Fruit fly (Drosophila melanogaster) whole organism, embryonic: ENCODE measurements around the gene CG15160.

Experiments used
- B-H1 ChIP-seq: fragments of 200-800 bp; sonication (Bioruptor generic); IDR thresholded peaks from 3 replicates; pipeline ENCODE4 v1.3.6; 2022; ENCODE audit warnings: missing biosample characterization, missing genetic modification characterization
- Bgb ChIP-seq: fragments of 200-800 bp; sonication (Bioruptor generic); IDR thresholded peaks from 2 replicates; pipeline ENCODE4 v1.3.6; 2022; ENCODE audit warnings: missing biosample characterization, missing genetic modification characterization; ENCODE audit not compliant: partially characterized antibody
- CG10147 ChIP-seq: fragments of 200-800 bp; sonication (Bioruptor generic); optimal IDR thresholded peaks from 2 replicates; lab custom pipeline; 2019; ENCODE audit warnings: missing biosample characterization, mild to moderate bottlenecking, missing genetic modification characterization, moderate library complexity
- CG10209 ChIP-seq: fragments of 200-800 bp; sonication (Bioruptor generic); optimal IDR thresholded peaks from 3 replicates; lab custom pipeline; 2017; ENCODE audit warnings: missing biosample characterization, mild to moderate bottlenecking, missing genetic modification characterization, missing genetic modification reagents
- CG12219 ChIP-seq: fragments of 200-800 bp; sonication (Bioruptor generic); optimal IDR thresholded peaks from 3 replicates; lab custom pipeline; 2018; ENCODE audit warnings: missing biosample characterization, mild to moderate bottlenecking, missing genetic modification characterization
- CG13123 ChIP-seq: fragments of 200-800 bp; sonication (Bioruptor generic); optimal IDR thresholded peaks from 2 replicates; lab custom pipeline; 2016; ENCODE audit warnings: missing biosample characterization, missing genetic modification characterization
- CG14014 ChIP-seq: fragments of 200-800 bp; sonication (Bioruptor generic); IDR thresholded peaks from 2 replicates; pipeline ENCODE4 v1.3.6; 2022; ENCODE audit warnings: missing biosample characterization, missing genetic modification characterization
- CG1647 ChIP-seq: fragments of 200-800 bp; sonication (Bioruptor generic); optimal IDR thresholded peaks from 3 replicates; lab custom pipeline; 2016; ENCODE audit warnings: missing biosample characterization, missing genetic modification characterization
- CG16863 ChIP-seq: fragments of 200-800 bp; sonication (Bioruptor generic); optimal IDR thresholded peaks from 3 replicates; lab custom pipeline; 2016; ENCODE audit warnings: missing biosample characterization, missing genetic modification characterization
- CG2120 ChIP-seq: fragments of 200-800 bp; sonication (Bioruptor generic); optimal IDR thresholded peaks from 3 replicates; lab custom pipeline; 2016; ENCODE audit warnings: missing biosample characterization, missing genetic modification characterization
- CG2129 ChIP-seq: fragments of 200-800 bp; sonication (Bioruptor generic); IDR thresholded peaks from 2 replicates; pipeline ENCODE4 v1.3.6; 2022; ENCODE audit warnings: missing biosample characterization, missing genetic modification characterization; ENCODE audit not compliant: partially characterized antibody
- CG3281 ChIP-seq: fragments of 200-800 bp; sonication (Bioruptor generic); optimal IDR thresholded peaks from 3 replicates; lab custom pipeline; 2017; ENCODE audit warnings: missing biosample characterization, mild to moderate bottlenecking, missing genetic modification characterization
- CG33213 ChIP-seq: fragments of 200-800 bp; sonication (Bioruptor generic); optimal IDR thresholded peaks from 3 replicates; lab custom pipeline; 2016; ENCODE audit warnings: missing biosample characterization, missing genetic modification characterization
- CG34224 ChIP-seq: fragments of 200-800 bp; sonication (Bioruptor generic); IDR thresholded peaks from 3 replicates; pipeline ENCODE4 v1.3.6; 2022; ENCODE audit warnings: missing biosample characterization, missing genetic modification characterization; ENCODE audit not compliant: partially characterized antibody
- CG4820 ChIP-seq: fragments of 200-800 bp; sonication (Bioruptor generic); optimal IDR thresholded peaks from 3 replicates; lab custom pipeline; 2016; ENCODE audit warnings: missing biosample characterization, missing genetic modification characterization
- CG7745 ChIP-seq: fragments of 200-800 bp; sonication (Bioruptor generic); optimal IDR thresholded peaks from 2 replicates; lab custom pipeline; 2018; ENCODE audit warnings: missing biosample characterization, mild to moderate bottlenecking, missing genetic modification characterization, moderate library complexity
- CG9727 ChIP-seq: fragments of 200-800 bp; sonication (Bioruptor generic); optimal IDR thresholded peaks from 3 replicates; lab custom pipeline; 2017; ENCODE audit warnings: missing biosample characterization, mild to moderate bottlenecking, missing genetic modification characterization
- CHES-1-like ChIP-seq: fragments of 200-800 bp; sonication (Bioruptor generic); optimal IDR thresholded peaks from 2 replicates; lab custom pipeline; 2016; ENCODE audit warnings: missing biosample characterization, missing genetic modification characterization
- D ChIP-seq, 2 experiments: fragments of 200-800 bp in 1 of 2; fragments of >200 bp in 1 of 2; sonication (Bioruptor generic) in 1 of 2; optimal IDR thresholded peaks; 2 replicates in 1 of 2; 3 replicates in 1 of 2; lab custom pipeline; 2017; ENCODE audit warnings: mild to moderate bottlenecking in 1 of 2, missing biosample characterization in 1 of 2, missing genetic modification characterization in 1 of 2, missing genetic modification reagents in 1 of 2
- H2.0 ChIP-seq: fragments of 200-800 bp; sonication (Bioruptor generic); IDR thresholded peaks from 2 replicates; pipeline ENCODE4 v1.3.6; 2022; ENCODE audit warnings: missing biosample characterization, missing genetic modification characterization
- HLHmδ ChIP-seq: fragments of 200-800 bp; sonication (Bioruptor generic); optimal IDR thresholded peaks from 2 replicates; lab custom pipeline; 2018; ENCODE audit warnings: missing biosample characterization, mild to moderate bottlenecking, missing genetic modification characterization, moderate library complexity
- Hmr ChIP-seq: fragments of 200-800 bp; sonication (Bioruptor generic); optimal IDR thresholded peaks from 3 replicates; lab custom pipeline; 2017; ENCODE audit warnings: mild to moderate bottlenecking, missing biosample characterization, missing genetic modification reagents, missing genetic modification characterization
- MBD-R2 ChIP-seq: fragments of 200-800 bp; sonication (Bioruptor generic); IDR thresholded peaks from 2 replicates; pipeline ENCODE4 v1.3.6; 2022; ENCODE audit warnings: missing biosample characterization, missing genetic modification characterization
- Med ChIP-seq: fragments of 200-800 bp; sonication (Bioruptor generic); peaks from one replicate; lab custom pipeline; 2016; ENCODE audit warnings: missing biosample characterization, missing genetic modification characterization, mild to moderate bottlenecking, inconsistent platforms, moderate library complexity
- Neu2 ChIP-seq: fragments of 200-800 bp; sonication (Bioruptor generic); optimal IDR thresholded peaks from 3 replicates; lab custom pipeline; 2016; ENCODE audit warnings: missing biosample characterization, missing genetic modification characterization, borderline replicate concordance
- Nf-YC ChIP-seq: fragments of 200-800 bp; optimal IDR thresholded peaks from 3 replicates; lab custom pipeline; 2019; ENCODE audit warnings: missing biosample characterization, mild to moderate bottlenecking, missing genetic modification characterization, moderate library complexity
- Opbp ChIP-seq: fragments of 200-800 bp; sonication (Bioruptor generic); IDR thresholded peaks from 3 replicates; pipeline ENCODE4 v1.3.6; 2022; ENCODE audit warnings: missing biosample characterization, missing genetic modification characterization; ENCODE audit not compliant: partially characterized antibody
- Poxn ChIP-seq: fragments of 200-800 bp; sonication (Bioruptor generic); IDR thresholded peaks from 2 replicates; pipeline ENCODE4 v1.3.6; 2022; ENCODE audit warnings: missing biosample characterization, missing genetic modification characterization
- TFAM ChIP-seq: fragments of 200-800 bp; sonication (Bioruptor generic); optimal IDR thresholded peaks from 2 replicates; lab custom pipeline; 2017; ENCODE audit warnings: missing biosample characterization, missing genetic modification characterization, inconsistent platforms
- Vsx1 ChIP-seq: fragments of 200-800 bp; sonication (Bioruptor generic); optimal IDR thresholded peaks from 2 replicates; lab custom pipeline; 2017; ENCODE audit warnings: missing biosample characterization, mild to moderate bottlenecking, missing genetic modification characterization, missing genetic modification reagents
- Xrp1 ChIP-seq: fragments of 200-800 bp; sonication (Bioruptor generic); IDR thresholded peaks from 2 replicates; pipeline ENCODE4 v1.3.6; 2022; ENCODE audit warnings: missing biosample characterization, missing genetic modification characterization
- cg ChIP-seq: fragments of 200-800 bp; sonication (Bioruptor generic); optimal IDR thresholded peaks from 3 replicates; lab custom pipeline; 2019; ENCODE audit warnings: missing biosample characterization, mild to moderate bottlenecking, missing genetic modification characterization, moderate library complexity
- chinmo ChIP-seq: fragments of 200-800 bp; sonication (Bioruptor generic); IDR thresholded peaks from 4 replicates; pipeline ENCODE4 v1.3.6; 2022; ENCODE audit warnings: missing biosample characterization, missing genetic modification characterization; ENCODE audit not compliant: partially characterized antibody
- corto ChIP-seq: fragments of 200-800 bp; sonication (Bioruptor generic); optimal IDR thresholded peaks from 2 replicates; lab custom pipeline; 2016; ENCODE audit warnings: missing biosample characterization, mild to moderate bottlenecking, missing genetic modification characterization, moderate library complexity
- cwo ChIP-seq: fragments of 200-800 bp; sonication (Bioruptor generic); optimal IDR thresholded peaks from 3 replicates; lab custom pipeline; 2017; ENCODE audit warnings: missing biosample characterization, missing genetic modification characterization, mild to moderate bottlenecking, moderate library complexity, missing genetic modification reagents
- dmrt11E ChIP-seq: fragments of 200-800 bp; sonication (Bioruptor generic); optimal IDR thresholded peaks from 3 replicates; lab custom pipeline; 2018; ENCODE audit warnings: missing biosample characterization, mild to moderate bottlenecking, missing genetic modification characterization, moderate library complexity
- jumu ChIP-seq: fragments of 200-800 bp; sonication (Bioruptor generic); optimal IDR thresholded peaks from 3 replicates; lab custom pipeline; 2016; ENCODE audit warnings: missing biosample characterization, missing genetic modification characterization
- kni ChIP-seq: fragments of 200-800 bp; sonication (Bioruptor generic); optimal IDR thresholded peaks from 3 replicates; lab custom pipeline; 2017; ENCODE audit warnings: mild to moderate bottlenecking, missing biosample characterization, missing genetic modification reagents, missing genetic modification characterization
- lbe ChIP-seq: fragments of 200-800 bp; sonication (Bioruptor generic); optimal IDR thresholded peaks from 2 replicates; lab custom pipeline; 2016; ENCODE audit warnings: missing biosample characterization, mild to moderate bottlenecking, missing genetic modification characterization
- luna ChIP-seq: fragments of 200-800 bp; sonication (Bioruptor generic); optimal IDR thresholded peaks from 2 replicates; lab custom pipeline; 2016; ENCODE audit warnings: missing biosample characterization, missing genetic modification characterization
- nau ChIP-seq: fragments of 200-800 bp; sonication (Bioruptor generic); optimal IDR thresholded peaks from 3 replicates; lab custom pipeline; 2017; ENCODE audit warnings: missing biosample characterization, mild to moderate bottlenecking, missing genetic modification characterization, missing genetic modification reagents
- psq ChIP-seq: fragments of 200-800 bp; sonication (Bioruptor generic); optimal IDR thresholded peaks from 2 replicates; lab custom pipeline; 2017; ENCODE audit warnings: missing biosample characterization, missing genetic modification characterization
- ranshi ChIP-seq: fragments of 200-800 bp; sonication (Bioruptor generic); IDR thresholded peaks from 2 replicates; pipeline ENCODE4 v1.3.6; 2022; ENCODE audit warnings: missing biosample characterization, missing genetic modification characterization
- sd ChIP-seq: fragments of 200-800 bp; sonication (Bioruptor generic); optimal IDR thresholded peaks from 3 replicates; lab custom pipeline; 2018; ENCODE audit warnings: missing biosample characterization, mild to moderate bottlenecking, missing genetic modification characterization, moderate library complexity
- slbo ChIP-seq: fragments of 200-800 bp; sonication (Bioruptor generic); IDR thresholded peaks from 2 replicates; pipeline ENCODE4 v1.3.6; 2022; ENCODE audit warnings: missing biosample characterization, missing genetic modification characterization
- twi ChIP-seq: fragments of 200-800 bp; optimal IDR thresholded peaks from 2 replicates; lab custom pipeline; 2019; ENCODE audit warnings: missing biosample characterization, mild to moderate bottlenecking, missing genetic modification characterization, moderate library complexity
- usp ChIP-seq: fragments of >200 bp; optimal IDR thresholded peaks from 2 replicates; lab custom pipeline; 2017; ENCODE audit warnings: missing biosample characterization, missing genetic modification characterization
- wor ChIP-seq: fragments of 200-800 bp; sonication (Bioruptor generic); IDR thresholded peaks from 2 replicates; pipeline ENCODE4 v1.3.6; 2022; ENCODE audit warnings: missing biosample characterization, missing genetic modification characterization
- zen2 ChIP-seq: fragments of 200-800 bp; sonication (Bioruptor generic); IDR thresholded peaks from 3 replicates; pipeline ENCODE4 v1.3.6; 2022; ENCODE audit warnings: missing biosample characterization, missing genetic modification characterization; ENCODE audit not compliant: partially characterized antibody
- zfh2 ChIP-seq: fragments of 200-800 bp; sonication (Bioruptor generic); optimal IDR thresholded peaks from 2 replicates; lab custom pipeline; 2016; ENCODE audit warnings: missing biosample characterization, missing genetic modification characterization

CG15160 gene

DNA sequence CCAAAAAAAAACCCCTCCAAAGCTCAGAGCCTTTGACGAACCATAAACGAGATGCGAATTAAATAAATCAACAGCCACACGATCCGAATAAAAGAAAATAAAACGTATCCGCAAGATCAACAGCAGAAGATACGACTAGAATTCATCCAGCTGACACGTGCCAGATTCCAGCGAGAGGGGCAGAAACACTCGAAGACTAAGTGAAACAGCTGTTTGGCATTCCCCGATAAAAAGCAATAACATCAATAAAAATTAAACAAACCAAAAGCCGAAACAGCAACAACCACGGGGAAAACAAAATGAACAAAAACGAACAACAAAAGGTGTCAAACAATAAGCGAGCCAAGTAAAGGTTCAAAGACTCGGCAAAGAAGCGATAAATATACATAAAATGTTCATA lies 31.6 kb upstream of the CG15160 start:
- TF ChIP-seq CG3281 (GFP tag; lab: Kevin White, UChicago) (peak; percentile 1), lbe (GFP tag; lab: Kevin White, UChicago) (peak; percentile 12), CG10209 (GFP tag; lab: Kevin White, UChicago) (no peak), Nf-YC (tag; lab: Kevin White, UChicago) (no peak), CG2120 (GFP tag; lab: Kevin White, UChicago) (peak; percentile 11), wor (GFP tag; lab: Robert Waterston, UW) (no peak), ranshi (GFP tag; lab: Robert Waterston, UW) (no peak), twi (tag; lab: Kevin White, UChicago) (no peak), CG16863 (GFP tag; lab: Kevin White, UChicago) (no peak), zen2 (GFP tag; lab: Robert Waterston, UW) (no peak), Hmr (GFP tag; lab: Kevin White, UChicago) (peak; percentile 6), cwo (GFP tag; lab: Kevin White, UChicago) (peak; percentile 53), slbo (GFP tag; lab: Robert Waterston, UW) (0 out of 2 replicates have a peak, but pooled peaks have one; percentile 21), CG7745 (tag; lab: Kevin White, UChicago) (no peak), psq (GFP tag; lab: Kevin White, UChicago) (no peak), CG33213 (GFP tag; lab: Kevin White, UChicago) (no peak), nau (GFP tag; lab: Kevin White, UChicago) (peak; percentile 1), chinmo (GFP tag; lab: Robert Waterston, UW) (0 out of 4 replicates have a peak, but pooled peaks have one; percentile 10), Poxn (GFP tag; lab: Robert Waterston, UW) (no peak), kni (GFP tag; lab: Kevin White, UChicago) (no peak), Xrp1 (GFP tag; lab: Robert Waterston, UW) (no peak), TFAM (GFP tag; lab: Kevin White, UChicago) (no peak), CG4820 (no peak), cg (no peak), CHES-1-like (GFP tag; lab: Kevin White, UChicago) (no peak), CG10147 (GFP tag; lab: Kevin White, UChicago) (no peak), Neu2 (GFP tag; lab: Kevin White, UChicago) (no peak), CG9727 (GFP tag; lab: Kevin White, UChicago) (no peak), sd (peak; percentile 74), dmrt11E (tag; lab: Kevin White, UChicago) (no peak), B-H1 (GFP tag; lab: Robert Waterston, UW) (no peak), MBD-R2 (GFP tag; lab: Robert Waterston, UW) (no peak), CG34224 (no peak), CG14014 (GFP tag; lab: Robert Waterston, UW) (peak; percentile 11; the same call in 1 of the 2 replicates), corto (GFP tag; lab: Kevin White, UChicago) (no peak), Opbp (no peak), usp (GFP tag; lab: Kevin White, UChicago) (no peak), CG13123 (no peak), zfh2 (GFP tag; lab: Kevin White, UChicago) (no peak), Med (no peak), D (optimal IDR thresholded peaks at IDR 0.05; lab: Kevin White, UChicago) (no peak), D (GFP tag; optimal IDR thresholded peaks at IDR 0.05; lab: Kevin White, UChicago) (no peak), Vsx1 (GFP tag; lab: Kevin White, UChicago) (no peak), H2.0 (GFP tag; lab: Robert Waterston, UW) (no peak), CG12219 (no peak), Bgb (GFP tag; lab: Robert Waterston, UW) (no peak), CG2129 (GFP tag; lab: Robert Waterston, UW) (no peak), luna (GFP tag; lab: Kevin White, UChicago) (no peak), jumu (no peak), CG1647 (GFP tag; lab: Kevin White, UChicago) (no peak), HLHmδ (GFP tag; lab: Kevin White, UChicago) (no peak)
